Worm (Caenorhabditis elegans) whole organism, L4 larva: Measurements from ENCODE around the gene F47B8.4.

Source experiments
- F10B5.3 ChIP-seq: sonication (generic microtip); optimal IDR thresholded peaks from 2 replicates; lab custom pipeline; 2016; ENCODE audit warnings: mild to moderate bottlenecking, missing genetic modification characterization, missing compliant biosample characterization
- F44E2.7 ChIP-seq: fragments of 200-800 bp; sonication (Bioruptor generic); IDR thresholded peaks from 2 replicates; pipeline ENCODE4 v2.1.2; 2022; ENCODE audit warnings: missing genetic modification characterization, missing compliant biosample characterization
- R02D3.7 ChIP-seq: fragments of 150-350 bp; sonication (generic microtip); optimal IDR thresholded peaks from 3 replicates; lab custom pipeline; 2014; ENCODE audit warnings: missing biosample characterization, missing genetic modification characterization
- T20F7.1 ChIP-seq: fragments of 200-800 bp; sonication (Bioruptor generic); optimal IDR thresholded peaks from 2 replicates; lab custom pipeline; 2018; ENCODE audit warnings: mild to moderate bottlenecking, missing genetic modification characterization, missing compliant biosample characterization
- ceh-20 ChIP-seq: fragments of 200-800 bp; sonication (Bioruptor generic); IDR thresholded peaks from 2 replicates; pipeline ENCODE4 v1.3.6; 2022; ENCODE audit warnings: missing genetic modification reagents, missing genetic modification characterization, missing compliant biosample characterization
- ceh-28 ChIP-seq: fragments of 150-350 bp; optimal IDR thresholded peaks from 2 replicates; lab custom pipeline; 2014; ENCODE audit warnings: missing biosample characterization, missing genetic modification reagents, missing genetic modification characterization
- ceh-62 ChIP-seq: sonication (generic microtip); optimal IDR thresholded peaks from 2 replicates; lab custom pipeline; 2017; ENCODE audit warnings: missing biosample characterization, missing genetic modification characterization
- cey-2 ChIP-seq: sonication (generic microtip); optimal IDR thresholded peaks from 3 replicates; lab custom pipeline; 2017; ENCODE audit warnings: missing genetic modification characterization, mild to moderate bottlenecking, missing compliant biosample characterization, antibody characterized with exemption, borderline replicate concordance; ENCODE audit not compliant: insufficient read depth
- ctbp-1 ChIP-seq: fragments of 200-800 bp; sonication (Bioruptor generic); IDR thresholded peaks from 2 replicates; pipeline ENCODE4 v1.3.6; 2022; ENCODE audit warnings: missing genetic modification reagents, missing genetic modification characterization, missing compliant biosample characterization
- daf-12 ChIP-seq: fragments of 150-350 bp; optimal IDR thresholded peaks from 2 replicates; lab custom pipeline; 2014; ENCODE audit warnings: missing biosample characterization, missing genetic modification reagents, missing genetic modification characterization
- daf-16 ChIP-seq, 3 experiments: sonication (generic microtip); optimal IDR thresholded peaks; 2 replicates each; lab custom pipeline; 2016 to 2017; ENCODE audit warnings: missing genetic modification characterization in 3 of 3, missing genetic modification reagents in 3 of 3, mild to moderate bottlenecking in 2 of 3, missing compliant biosample characterization in 2 of 3, missing biosample characterization in 1 of 3, moderate library complexity in 1 of 3
- daf-19 ChIP-seq: fragments of 200-800 bp; sonication (Bioruptor generic); conservative IDR thresholded peaks from 2 replicates; pipeline ENCODE4 v1.3.6; 2022; ENCODE audit warnings: missing genetic modification characterization, missing compliant biosample characterization
- daf-8 ChIP-seq: fragments of 200-800 bp; sonication (Bioruptor generic); IDR thresholded peaks from 2 replicates; pipeline ENCODE4 v1.3.6; 2022; ENCODE audit warnings: missing genetic modification characterization, missing compliant biosample characterization
- dmd-8 ChIP-seq: fragments of 200-800 bp; sonication (Bioruptor generic); IDR thresholded peaks from 2 replicates; pipeline ENCODE4 v1.3.6; 2022; ENCODE audit warnings: missing genetic modification characterization, missing compliant biosample characterization
- duxl-1 ChIP-seq: sonication (generic microtip); optimal IDR thresholded peaks from 2 replicates; lab custom pipeline; 2016; ENCODE audit warnings: mild to moderate bottlenecking, missing genetic modification characterization, moderate library complexity, missing compliant biosample characterization; ENCODE audit not compliant: poor library complexity
- dve-1 ChIP-seq: sonication (generic microtip); optimal IDR thresholded peaks from 2 replicates; lab custom pipeline; 2017; ENCODE audit warnings: antibody characterized with exemption, mild to moderate bottlenecking, missing genetic modification characterization, missing compliant biosample characterization; ENCODE audit not compliant: insufficient read depth
- egl-43 ChIP-seq: fragments of 200-800 bp; sonication (Bioruptor generic); IDR thresholded peaks from 2 replicates; pipeline ENCODE4 v1.3.6; 2022; ENCODE audit warnings: missing genetic modification reagents, missing genetic modification characterization, missing compliant biosample characterization
- gei-8 ChIP-seq: fragments of 200-800 bp; sonication (Bioruptor generic); optimal IDR thresholded peaks from 2 replicates; lab custom pipeline; 2018; ENCODE audit warnings: mild to moderate bottlenecking, missing genetic modification characterization, missing compliant biosample characterization
- hlh-30 ChIP-seq: sonication (generic microtip); optimal IDR thresholded peaks from 2 replicates; lab custom pipeline; 2017; ENCODE audit warnings: antibody characterized with exemption, mild to moderate bottlenecking, missing genetic modification characterization, missing compliant biosample characterization; ENCODE audit not compliant: insufficient read depth
- hmg-1.1 ChIP-seq: fragments of 200-800 bp; sonication (Bioruptor generic); IDR thresholded peaks from 2 replicates; pipeline ENCODE4 v1.3.6; 2022; ENCODE audit warnings: missing genetic modification reagents, missing genetic modification characterization, missing compliant biosample characterization
- lin-1 ChIP-seq: fragments of 200-800 bp; sonication (Bioruptor generic); IDR thresholded peaks from 2 replicates; pipeline ENCODE4 v1.3.6; 2022; ENCODE audit warnings: missing genetic modification reagents, missing genetic modification characterization, missing compliant biosample characterization
- lin-13 ChIP-seq: fragments of 150-350 bp; optimal IDR thresholded peaks from 2 replicates; lab custom pipeline; 2014; ENCODE audit warnings: missing biosample characterization, missing genetic modification reagents, missing genetic modification characterization
- lin-15B ChIP-seq: fragments of 150-350 bp; sonication (generic microtip); optimal IDR thresholded peaks from 3 replicates; lab custom pipeline; 2014; ENCODE audit warnings: missing biosample characterization, missing genetic modification characterization
- lin-29 ChIP-seq: fragments of 200-800 bp; sonication (Bioruptor generic); IDR thresholded peaks from 2 replicates; pipeline ENCODE4 v1.3.6; 2022; ENCODE audit warnings: missing genetic modification reagents, missing genetic modification characterization, missing compliant biosample characterization
- lin-38 ChIP-seq: fragments of 200-800 bp; sonication (Bioruptor generic); IDR thresholded peaks from 2 replicates; pipeline ENCODE4 v1.3.6; 2022; ENCODE audit warnings: missing genetic modification reagents, missing genetic modification characterization, missing compliant biosample characterization
- lir-3 ChIP-seq: sonication (generic microtip); optimal IDR thresholded peaks from 2 replicates; lab custom pipeline; 2016; ENCODE audit warnings: mild to moderate bottlenecking, missing genetic modification characterization, missing compliant biosample characterization
- mdt-29 ChIP-seq: fragments of 200-800 bp; sonication (Bioruptor generic); IDR thresholded peaks from 2 replicates; pipeline ENCODE4 v1.3.6; 2022; ENCODE audit warnings: missing genetic modification reagents, missing genetic modification characterization, missing compliant biosample characterization
- mep-1 ChIP-seq: fragments of 150-350 bp; sonication (generic microtip); optimal IDR thresholded peaks from 3 replicates; lab custom pipeline; 2014; ENCODE audit warnings: missing biosample characterization, missing genetic modification characterization
- mes-2 ChIP-seq: sonication (generic microtip); optimal IDR thresholded peaks from 2 replicates; lab custom pipeline; 2016; ENCODE audit warnings: missing genotype, mild to moderate bottlenecking, missing genetic modification characterization, missing compliant biosample characterization; ENCODE audit not compliant: poor library complexity, severe bottlenecking
- mxl-2 ChIP-seq: fragments of 200-800 bp; sonication (Bioruptor generic); conservative IDR thresholded peaks from 2 replicates; pipeline ENCODE4 v1.3.6; 2022; ENCODE audit warnings: missing genetic modification reagents, missing genetic modification characterization, missing compliant biosample characterization
- nhr-10 ChIP-seq: fragments of 150-350 bp; optimal IDR thresholded peaks from 2 replicates; lab custom pipeline; 2014; ENCODE audit warnings: missing biosample characterization, missing genetic modification characterization
- nhr-102 ChIP-seq: sonication (generic microtip); optimal IDR thresholded peaks from 2 replicates; lab custom pipeline; 2016; ENCODE audit warnings: mild to moderate bottlenecking, missing genetic modification characterization, moderate library complexity, missing compliant biosample characterization
- nhr-11 ChIP-seq: fragments of 150-350 bp; optimal IDR thresholded peaks from 2 replicates; lab custom pipeline; 2014; ENCODE audit warnings: missing biosample characterization, missing genetic modification characterization
- nhr-111 ChIP-seq: fragments of 200-800 bp; sonication (Bioruptor generic); optimal IDR thresholded peaks from 2 replicates; lab custom pipeline; 2018; ENCODE audit warnings: mild to moderate bottlenecking, missing genetic modification characterization, missing compliant biosample characterization
- nhr-41 ChIP-seq: fragments of 200-800 bp; sonication (Bioruptor generic); IDR thresholded peaks from 2 replicates; pipeline ENCODE4 v1.3.6; 2022; ENCODE audit warnings: missing genetic modification reagents, missing genetic modification characterization, missing compliant biosample characterization
- nhr-42 ChIP-seq: fragments of 200-800 bp; sonication (Bioruptor generic); IDR thresholded peaks from 2 replicates; pipeline ENCODE4 v1.3.6; 2022; ENCODE audit warnings: missing genetic modification characterization, missing compliant biosample characterization
- pha-4 ChIP-seq, 2 experiments: fragments of 150-350 bp in 1 of 2; fragments of 200-800 bp in 1 of 2; sonication (Bioruptor generic) in 1 of 2; IDR thresholded peaks in 1 of 2; optimal IDR thresholded peaks in 1 of 2; 2 replicates each; pipeline versions ENCODE4 v1.3.6 to Lab custom; 2014 to 2022; ENCODE audit warnings: missing genetic modification characterization in 2 of 2, missing genetic modification reagents in 2 of 2, missing biosample characterization in 1 of 2, missing compliant biosample characterization in 1 of 2
- php-3 ChIP-seq: fragments of 200-800 bp; sonication (Bioruptor generic); IDR thresholded peaks from 2 replicates; pipeline ENCODE4 v1.3.6; 2022; ENCODE audit warnings: missing genetic modification reagents, missing genetic modification characterization, missing compliant biosample characterization
- sdz-12 ChIP-seq: fragments of 200-800 bp; sonication (Bioruptor generic); optimal IDR thresholded peaks from 2 replicates; lab custom pipeline; 2018; ENCODE audit warnings: mild to moderate bottlenecking, missing genetic modification characterization, missing compliant biosample characterization
- set-16 ChIP-seq: fragments of 200-800 bp; sonication (Bioruptor generic); IDR thresholded peaks from 2 replicates; pipeline ENCODE4 v1.3.6; 2022; ENCODE audit warnings: missing genetic modification reagents, missing genetic modification characterization, missing compliant biosample characterization
- skn-1 ChIP-seq: fragments of 150-350 bp; optimal IDR thresholded peaks from 2 replicates; lab custom pipeline; 2014; ENCODE audit warnings: missing biosample characterization, missing genetic modification characterization
- snpc-1.2 ChIP-seq: fragments of 200-800 bp; sonication (Bioruptor generic); IDR thresholded peaks from 2 replicates; pipeline ENCODE4 v1.3.6; 2022; ENCODE audit warnings: missing genetic modification reagents, missing genetic modification characterization, missing compliant biosample characterization
- tra-1 ChIP-seq: fragments of 200-800 bp; sonication (Bioruptor generic); IDR thresholded peaks from 2 replicates; pipeline ENCODE4 v1.3.6; 2022; ENCODE audit warnings: missing genetic modification reagents, missing genetic modification characterization, missing compliant biosample characterization
- unc-130 ChIP-seq: sonication (generic microtip); optimal IDR thresholded peaks from 2 replicates; lab custom pipeline; 2016; ENCODE audit warnings: missing genetic modification reagents, missing genetic modification characterization, missing compliant biosample characterization
- unc-39 ChIP-seq: sonication (generic microtip); optimal IDR thresholded peaks from 2 replicates; lab custom pipeline; 2017; ENCODE audit warnings: missing biosample characterization, missing genetic modification characterization
- zag-1 ChIP-seq: fragments of 150-350 bp; optimal IDR thresholded peaks from 2 replicates; lab custom pipeline; 2014; ENCODE audit warnings: missing biosample characterization, missing genetic modification characterization
- zfp-3 ChIP-seq: fragments of 200-800 bp; sonication (Bioruptor generic); conservative IDR thresholded peaks from 2 replicates; pipeline ENCODE4 v1.3.6; 2022; ENCODE audit warnings: missing genetic modification reagents, missing genetic modification characterization, missing compliant biosample characterization
- zip-11 ChIP-seq: fragments of 200-800 bp; sonication (Bioruptor generic); IDR thresholded peaks from 2 replicates; pipeline ENCODE4 v1.3.6; 2022; ENCODE audit warnings: missing genetic modification characterization, missing compliant biosample characterization
- ztf-7 ChIP-seq: fragments of 150-350 bp; optimal IDR thresholded peaks from 2 replicates; lab custom pipeline; 2014; ENCODE audit warnings: missing biosample characterization, missing genetic modification characterization

Gene F47B8.4

DNA sequence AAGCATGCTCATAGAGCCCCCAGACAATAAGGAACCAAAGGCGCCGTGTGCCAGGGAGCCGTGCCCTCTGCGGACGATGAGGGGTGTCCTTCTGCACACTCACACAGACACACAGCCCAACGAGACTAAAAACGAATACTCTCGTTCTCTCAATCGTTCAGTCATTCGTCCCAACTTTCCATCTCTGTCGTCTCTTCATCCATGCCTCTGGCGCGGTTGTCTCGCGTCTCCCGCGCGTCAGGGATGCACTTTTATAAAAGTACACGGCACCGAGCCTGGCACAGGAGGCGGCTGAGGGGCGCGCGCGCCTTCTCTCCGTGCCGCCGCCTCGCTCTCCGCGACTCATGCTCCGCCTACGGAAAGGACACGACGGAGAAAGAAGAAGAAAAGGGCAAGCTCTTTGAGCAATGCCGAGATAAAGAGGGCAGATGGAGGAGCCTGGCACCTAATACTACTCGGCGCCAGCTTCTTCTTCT lies 42.1 kb upstream of the F47B8.4 start (continued):
- TF ChIP-seq duxl-1 (tag; lab: Kevin White, UChicago) = peak; percentile 27
- peak; percentile 45 for TF ChIP-seq lir-3 (tag; lab: Kevin White, UChicago)
- TF ChIP-seq R02D3.7 (tag; lab: Kevin White, UChicago) = no peak
- TF ChIP-seq ceh-62 (tag; lab: Kevin White, UChicago) = no peak
- peak; percentile 46 for TF ChIP-seq daf-12
- no peak for TF ChIP-seq T20F7.1 (GFP tag; lab: Kevin White, UChicago)
- no peak for TF ChIP-seq F44E2.7 (GFP tag; lab: Robert Waterston, UW)
- TF ChIP-seq dve-1 (tag; lab: Kevin White, UChicago) = peak; percentile 81
- peak; percentile 56 for TF ChIP-seq mes-2 (tag; lab: Kevin White, UChicago)
- TF ChIP-seq lin-15B (tag; lab: Kevin White, UChicago) = no peak
- no peak for TF ChIP-seq cey-2 (tag; lab: Kevin White, UChicago)
- no peak for TF ChIP-seq unc-39 (tag; lab: Kevin White, UChicago)
- no peak for TF ChIP-seq gei-8 (GFP tag; lab: Kevin White, UChicago)
- peak; percentile 74; the same call in 1 of the 2 replicates for TF ChIP-seq pha-4 (GFP tag; IDR thresholded peaks at IDR 0.05; lab: Robert Waterston, UW)
- TF ChIP-seq pha-4 (tag; optimal IDR thresholded peaks at IDR 0.05; lab: Kevin White, UChicago) = no peak
- TF ChIP-seq dmd-8 (GFP tag; lab: Robert Waterston, UW) = no peak
- TF ChIP-seq daf-19 = no peak
- TF ChIP-seq hlh-30 = peak; percentile 91
- TF ChIP-seq zag-1 (tag; lab: Kevin White, UChicago) = no peak
- TF ChIP-seq daf-8 (GFP tag; lab: Robert Waterston, UW) = no peak
- no peak for TF ChIP-seq sdz-12 (GFP tag; lab: Kevin White, UChicago)
- peak; percentile 66; the same call in 1 of the 2 replicates for TF ChIP-seq ceh-20 (GFP tag; lab: Robert Waterston, UW)
- TF ChIP-seq lin-38 (GFP tag; lab: Robert Waterston, UW) = peak; percentile 55
- peak; percentile 63 for TF ChIP-seq nhr-102 (tag; lab: Kevin White, UChicago)
- 0 out of 2 replicates have a peak, but pooled peaks have one; percentile 46 for TF ChIP-seq tra-1 (GFP tag; lab: Robert Waterston, UW)
- TF ChIP-seq egl-43 = peak; percentile 80
- TF ChIP-seq nhr-42 (GFP tag; lab: Robert Waterston, UW) = 0 out of 2 replicates have a peak, but pooled peaks have one; percentile 56
- peak; percentile 81 for TF ChIP-seq nhr-10 (tag; lab: Kevin White, UChicago)
- TF ChIP-seq ceh-28 (tag; lab: Kevin White, UChicago) = no peak
- TF ChIP-seq nhr-111 = no peak
- peak; percentile 92 for TF ChIP-seq hmg-1.1 (GFP tag; lab: Robert Waterston, UW)
- TF ChIP-seq unc-130 (GFP tag; lab: Kevin White, UChicago) = no peak
- TF ChIP-seq snpc-1.2 (GFP tag; lab: Robert Waterston, UW) = no peak
- TF ChIP-seq set-16 (GFP tag; lab: Robert Waterston, UW) = peak; percentile 100
- TF ChIP-seq lin-13 = peak; percentile 33
- TF ChIP-seq php-3 (GFP tag; lab: Robert Waterston, UW) = peak; percentile 68; the same call in 1 of the 2 replicates
- TF ChIP-seq mxl-2 (GFP tag; lab: Robert Waterston, UW) = no peak
- TF ChIP-seq lin-1 (GFP tag; lab: Robert Waterston, UW) = no peak
- no peak for TF ChIP-seq mdt-29 (GFP tag; lab: Robert Waterston, UW)
- peak; percentile 25 for TF ChIP-seq F10B5.3 (tag; lab: Kevin White, UChicago)
- peak; percentile 44 to 58 for TF ChIP-seq daf-16 (GFP tag; optimal IDR thresholded peaks at IDR 0.05; lab: Kevin White, UChicago)
- TF ChIP-seq daf-16 (tag; optimal IDR thresholded peaks at IDR 0.05; lab: Kevin White, UChicago) = peak; percentile 69
- TF ChIP-seq nhr-41 (GFP tag; lab: Robert Waterston, UW) = no peak
- peak; percentile 90 for TF ChIP-seq ctbp-1 (GFP tag; lab: Robert Waterston, UW)
- peak; percentile 81 for TF ChIP-seq mep-1 (tag; lab: Kevin White, UChicago)
- no peak for TF ChIP-seq skn-1 (tag; lab: Kevin White, UChicago)
- TF ChIP-seq lin-29 (GFP tag; lab: Robert Waterston, UW) = no peak
- TF ChIP-seq ztf-7 (tag; lab: Kevin White, UChicago) = no peak
- TF ChIP-seq zip-11 (GFP tag; lab: Robert Waterston, UW) = no peak
- TF ChIP-seq nhr-11 (tag; lab: Kevin White, UChicago) = peak; percentile 64
- TF ChIP-seq zfp-3 (GFP tag; lab: Robert Waterston, UW) = no peak
